Worm (Caenorhabditis elegans) whole organism, young adult: ENCODE data around the gene rpb-11.

Experiments
- dpl-1 ChIP-seq: fragments of 150-350 bp; optimal IDR thresholded peaks from 2 replicates; lab custom pipeline; 2014; ENCODE audit warnings: missing biosample characterization, missing genetic modification reagents, missing genetic modification characterization
- egl-44 ChIP-seq: fragments of 200-800 bp; sonication (Bioruptor generic); IDR thresholded peaks from 2 replicates; pipeline ENCODE4 v1.3.6; 2022; ENCODE audit warnings: missing genetic modification reagents, missing genetic modification characterization, missing compliant biosample characterization

DNA sequence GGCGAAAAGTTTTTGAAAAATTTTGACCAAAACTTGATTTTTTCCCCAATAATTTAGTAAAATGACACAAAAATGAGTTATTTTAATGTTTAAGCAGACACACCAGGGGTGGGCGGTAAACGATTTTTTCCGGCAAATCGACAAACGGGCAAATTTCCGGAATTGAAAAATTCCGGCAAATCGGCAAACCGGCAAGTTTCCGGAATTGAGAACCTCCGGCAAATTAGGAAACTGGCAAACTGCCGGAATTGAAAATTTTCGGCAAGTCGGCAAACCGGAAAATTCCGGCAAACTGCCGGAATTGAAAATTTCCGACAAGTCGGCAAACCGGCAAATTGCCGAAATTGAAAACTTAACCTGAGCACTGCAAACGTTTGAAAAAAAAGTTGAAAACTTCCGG, 27.2 kb upstream of the rpb-11 start:
- TF ChIP-seq egl-44 (GFP tag; lab: Robert Waterston, UW): no peak
- TF ChIP-seq dpl-1 (GFP tag; lab: Kevin White, UChicago): no peak
